Fruit fly (Drosophila melanogaster): Measurements from ENCODE around the gene CG11279.

Gene CG11279

dm6 chr3L:13021727-13022126 is 25.1 kb upstream of the CG11279 start (continued):
- peak; percentile 64 for TF ChIP-seq CG31627 (GFP tag; optimal IDR thresholded peaks at IDR 0.05)
- peak; percentile 57 for TF ChIP-seq CG8632 (GFP tag; optimal IDR thresholded peaks at IDR 0.05)
- peak; percentile 71 for TF ChIP-seq Met (GFP tag; optimal IDR thresholded peaks at IDR 0.05)
- peak; percentile 79 for TF ChIP-seq lz (GFP tag; optimal IDR thresholded peaks at IDR 0.05)
- TF ChIP-seq vri (GFP tag; optimal IDR thresholded peaks at IDR 0.05) = peak; percentile 59
- peak; percentile 45 for TF ChIP-seq Eip75B (GFP tag; optimal IDR thresholded peaks at IDR 0.05)
- peak; percentile 97 for TF ChIP-seq svp (GFP tag)
- no peak for TF ChIP-seq CG9139 (GFP tag; optimal IDR thresholded peaks at IDR 0.05)
- peak; percentile 42 for TF ChIP-seq net (GFP tag; optimal IDR thresholded peaks at IDR 0.05)
- TF ChIP-seq fkh (GFP tag; optimal IDR thresholded peaks at IDR 0.05) = no peak
- TF ChIP-seq Sox14 (GFP tag; optimal IDR thresholded peaks at IDR 0.05) = peak; percentile 53
- peak; percentile 77 for TF ChIP-seq Eip78C (GFP tag)
- peak; percentile 75 for TF ChIP-seq Smox (GFP tag; optimal IDR thresholded peaks at IDR 0.05)
- TF ChIP-seq Blimp-1 (GFP tag; optimal IDR thresholded peaks at IDR 0.05) = no peak
- peak; percentile 73 for TF ChIP-seq topi (GFP tag; optimal IDR thresholded peaks at IDR 0.05)
- TF ChIP-seq CG3919 (GFP tag; optimal IDR thresholded peaks at IDR 0.05) = peak; percentile 30
- peak; percentile 65 for TF ChIP-seq CG6792 (GFP tag; optimal IDR thresholded peaks at IDR 0.05)
- TF ChIP-seq CG7368 (GFP tag; optimal IDR thresholded peaks at IDR 0.05) = peak; percentile 53
- TF ChIP-seq CG15336 (GFP tag; IDR thresholded peaks at IDR 0.05) = peak; percentile 23; the same call in 1 of the 2 replicates
- TF ChIP-seq CG32006 (GFP tag; optimal IDR thresholded peaks at IDR 0.05) = no peak
- TF ChIP-seq salr (GFP tag; optimal IDR thresholded peaks at IDR 0.05) = peak in 1 of 2 experiments; percentile 32

- TF ChIP-seq CG3032 (tag; optimal IDR thresholded peaks at IDR 0.05) = no peak
- TF ChIP-seq CG6854 (GFP tag; optimal IDR thresholded peaks at IDR 0.05) = peak; percentile 27
- peak; percentile 6 for TF ChIP-seq topi (GFP tag; optimal IDR thresholded peaks at IDR 0.05)
- peak; percentile 52 for TF ChIP-seq CG6163 (GFP tag; IDR thresholded peaks at IDR 0.05)
- TF ChIP-seq fd85E (GFP tag; optimal IDR thresholded peaks at IDR 0.05) = no peak
- peak; percentile 38 for TF ChIP-seq Eip78C (GFP tag)
- TF ChIP-seq Gug (GFP tag; IDR thresholded peaks at IDR 0.05) = peak; percentile 38; the same call in 1 of the 2 replicates
- no peak for TF ChIP-seq Ets21C (GFP tag; optimal IDR thresholded peaks at IDR 0.05)
- TF ChIP-seq dsx (GFP tag; optimal IDR thresholded peaks at IDR 0.05; ENCODE audit: poor library complexity, severe bottlenecking) = no peak
- peak; percentile 42 for TF ChIP-seq Eip93F (GFP tag; optimal IDR thresholded peaks at IDR 0.05)
- TF ChIP-seq Hr4 (GFP tag; optimal IDR thresholded peaks at IDR 0.05) = no peak
- no peak for TF ChIP-seq Sox15 (GFP tag; optimal IDR thresholded peaks at IDR 0.05)
- no peak for TF ChIP-seq CG1621 (tag; optimal IDR thresholded peaks at IDR 0.05)
- no peak for TF ChIP-seq Hr39 (GFP tag; optimal IDR thresholded peaks at IDR 0.05)
- no peak for TF ChIP-seq salr (GFP tag; optimal IDR thresholded peaks at IDR 0.05)
- no peak for TF ChIP-seq CG6276 (GFP tag; optimal IDR thresholded peaks at IDR 0.05)
- TF ChIP-seq CG34406 (GFP tag; optimal IDR thresholded peaks at IDR 0.05) = no peak
- TF ChIP-seq vri (GFP tag; optimal IDR thresholded peaks at IDR 0.05) = peak; percentile 13
- TF ChIP-seq CG6808 (GFP tag; optimal IDR thresholded peaks at IDR 0.05) = no peak
- peak; percentile 5 for TF ChIP-seq Smox (GFP tag; optimal IDR thresholded peaks at IDR 0.05)
- TF ChIP-seq CG3919 (GFP tag; optimal IDR thresholded peaks at IDR 0.05) = peak; percentile 50
- TF ChIP-seq fkh (GFP tag; optimal IDR thresholded peaks at IDR 0.05) = peak; percentile 77
- TF ChIP-seq eg (GFP tag; IDR thresholded peaks at IDR 0.05) = peak; percentile 59
- peak; percentile 12 for TF ChIP-seq CG7368 (GFP tag; optimal IDR thresholded peaks at IDR 0.05)
- TF ChIP-seq CG15336 (GFP tag; IDR thresholded peaks at IDR 0.05) = 0 out of 2 replicates have a peak, but pooled peaks have one; percentile 8
- TF ChIP-seq acj6 (GFP tag; optimal IDR thresholded peaks at IDR 0.05) = no peak
- no peak for TF ChIP-seq CG8119 (GFP tag; IDR thresholded peaks at IDR 0.05)
- TF ChIP-seq Met (GFP tag; optimal IDR thresholded peaks at IDR 0.05) = no peak
- TF ChIP-seq Blimp-1 (GFP tag; optimal IDR thresholded peaks at IDR 0.05) = no peak
Observed at dm6 chr3L:13022160-13022853, 24.5 kb upstream of the CG11279 start, which contains the start of gene Adk2. Gene Adk2, minus strand, starts transcription at chr3L:13022688.
